Fruit fly (Drosophila melanogaster): ENCODE measurements around the gene RPA2.

Gene RPA2

dm6 chr2L:20950421-20951108 is 24.6 kb upstream of the RPA2 start:
- no peak for TF ChIP-seq tj (GFP tag; optimal IDR thresholded peaks at IDR 0.05)
- TF ChIP-seq Mnt (GFP tag; optimal IDR thresholded peaks at IDR 0.05), result no peak
- no peak for TF ChIP-seq kay (GFP tag; ENCODE audit: borderline replicate concordance)
- TF ChIP-seq CG12768 (GFP tag; optimal IDR thresholded peaks at IDR 0.05), result no peak
- TF ChIP-seq bab1 (GFP tag; optimal IDR thresholded peaks at IDR 0.05), result no peak
- TF ChIP-seq cnc (optimal IDR thresholded peaks at IDR 0.05), result no peak
- TF ChIP-seq CG33017 (tag; optimal IDR thresholded peaks at IDR 0.05), result no peak
- TF ChIP-seq Clk (GFP tag; optimal IDR thresholded peaks at IDR 0.05), result no peak
- no peak for TF ChIP-seq pad (GFP tag; optimal IDR thresholded peaks at IDR 0.05)
- no peak for TF ChIP-seq ovo (GFP tag; optimal IDR thresholded peaks at IDR 0.05)
- no peak for TF ChIP-seq toe (GFP tag; optimal IDR thresholded peaks at IDR 0.05)
- no peak for TF ChIP-seq CG7045 (GFP tag; optimal IDR thresholded peaks at IDR 0.05)
- TF ChIP-seq Hr96 (GFP tag; optimal IDR thresholded peaks at IDR 0.05), result no peak
- no peak for TF ChIP-seq CG14711 (tag; optimal IDR thresholded peaks at IDR 0.05)
- TF ChIP-seq Crg-1 (GFP tag; optimal IDR thresholded peaks at IDR 0.05), result no peak

DNA sequence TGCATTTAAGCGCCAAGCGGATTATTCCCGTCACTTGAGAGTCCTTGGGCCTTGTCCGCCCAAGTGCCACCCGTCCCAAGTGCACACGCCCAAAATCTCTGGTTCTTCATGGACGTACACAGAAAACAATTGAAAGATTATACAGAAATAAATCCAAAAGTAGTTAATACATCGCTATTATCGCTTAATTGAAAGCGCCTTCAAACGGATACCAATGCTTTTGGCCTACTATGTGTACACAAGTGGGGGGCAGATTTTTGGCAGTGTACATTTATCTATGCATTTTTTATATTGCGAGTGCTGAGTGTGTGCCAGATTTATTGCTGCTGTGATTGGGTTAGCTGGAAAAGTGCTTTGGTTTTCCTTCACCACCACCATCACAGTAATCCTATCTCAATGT is 22.7 kb upstream of the RPA2 start:
- TF ChIP-seq CG33017 (tag; optimal IDR thresholded peaks at IDR 0.05) (no peak), Clk (GFP tag; optimal IDR thresholded peaks at IDR 0.05) (no peak), CG7045 (GFP tag; optimal IDR thresholded peaks at IDR 0.05) (no peak), tj (GFP tag; optimal IDR thresholded peaks at IDR 0.05) (no peak), Mnt (GFP tag; optimal IDR thresholded peaks at IDR 0.05) (no peak), cnc (optimal IDR thresholded peaks at IDR 0.05) (no peak), ovo (GFP tag; optimal IDR thresholded peaks at IDR 0.05) (no peak), Hr96 (GFP tag; optimal IDR thresholded peaks at IDR 0.05) (no peak)

- TF ChIP-seq pad (GFP tag; optimal IDR thresholded peaks at IDR 0.05), result no peak
- no peak for TF ChIP-seq kay (GFP tag; ENCODE audit: borderline replicate concordance)
- no peak for TF ChIP-seq bab1 (GFP tag; optimal IDR thresholded peaks at IDR 0.05)
- TF ChIP-seq CG33017 (tag; optimal IDR thresholded peaks at IDR 0.05), result no peak
- no peak for TF ChIP-seq CG14711 (tag; optimal IDR thresholded peaks at IDR 0.05)
- no peak for TF ChIP-seq cnc (optimal IDR thresholded peaks at IDR 0.05)
- TF ChIP-seq Mnt (GFP tag; optimal IDR thresholded peaks at IDR 0.05), result no peak
- TF ChIP-seq CG7045 (GFP tag; optimal IDR thresholded peaks at IDR 0.05), result no peak
- no peak for TF ChIP-seq Clk (GFP tag; optimal IDR thresholded peaks at IDR 0.05)
- TF ChIP-seq CG7101 (tag; optimal IDR thresholded peaks at IDR 0.05), result no peak
- no peak for TF ChIP-seq CG1620 (GFP tag; optimal IDR thresholded peaks at IDR 0.05)
Measured at dm6 chr2L:20944886-20945558, 19.1 kb upstream of the RPA2 start.

dm6 chr2L:20944342-20944741 is 18.4 kb upstream of the RPA2 start:
- TF ChIP-seq toe (GFP tag; optimal IDR thresholded peaks at IDR 0.05) (no peak), cic (GFP tag; optimal IDR thresholded peaks at IDR 0.05) (no peak), CG12768 (GFP tag; optimal IDR thresholded peaks at IDR 0.05) (no peak), tj (GFP tag; optimal IDR thresholded peaks at IDR 0.05) (no peak), CG1620 (GFP tag; optimal IDR thresholded peaks at IDR 0.05) (no peak), Clk (GFP tag; optimal IDR thresholded peaks at IDR 0.05) (no peak)

DNA sequence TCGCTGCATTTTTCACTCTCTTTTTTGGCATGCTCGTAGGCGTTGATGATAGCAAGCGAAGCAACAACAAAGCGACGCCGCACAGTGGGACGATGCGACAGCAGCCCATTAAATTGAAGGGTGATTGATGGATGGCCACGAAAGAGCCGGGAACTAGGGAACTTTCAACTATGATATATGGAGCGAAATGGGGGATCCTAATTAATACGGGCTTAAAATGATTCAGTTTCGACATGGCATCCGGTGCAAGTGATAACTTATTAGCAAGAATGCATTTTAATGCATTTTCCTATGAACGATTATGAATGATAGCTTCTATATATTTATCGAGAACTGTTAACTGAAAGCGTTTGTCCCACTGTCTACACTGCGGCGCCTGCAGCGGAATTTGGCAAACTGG is 17.2 kb upstream of the RPA2 start:
- TF ChIP-seq CG5204 (GFP tag; optimal IDR thresholded peaks at IDR 0.05) (no peak), cic (GFP tag; optimal IDR thresholded peaks at IDR 0.05) (no peak), CG7045 (GFP tag; optimal IDR thresholded peaks at IDR 0.05) (no peak), CG1620 (GFP tag; optimal IDR thresholded peaks at IDR 0.05) (no peak), CG33017 (tag; optimal IDR thresholded peaks at IDR 0.05) (no peak), CG14711 (tag; optimal IDR thresholded peaks at IDR 0.05) (no peak), Crg-1 (GFP tag; optimal IDR thresholded peaks at IDR 0.05) (no peak)

DNA sequence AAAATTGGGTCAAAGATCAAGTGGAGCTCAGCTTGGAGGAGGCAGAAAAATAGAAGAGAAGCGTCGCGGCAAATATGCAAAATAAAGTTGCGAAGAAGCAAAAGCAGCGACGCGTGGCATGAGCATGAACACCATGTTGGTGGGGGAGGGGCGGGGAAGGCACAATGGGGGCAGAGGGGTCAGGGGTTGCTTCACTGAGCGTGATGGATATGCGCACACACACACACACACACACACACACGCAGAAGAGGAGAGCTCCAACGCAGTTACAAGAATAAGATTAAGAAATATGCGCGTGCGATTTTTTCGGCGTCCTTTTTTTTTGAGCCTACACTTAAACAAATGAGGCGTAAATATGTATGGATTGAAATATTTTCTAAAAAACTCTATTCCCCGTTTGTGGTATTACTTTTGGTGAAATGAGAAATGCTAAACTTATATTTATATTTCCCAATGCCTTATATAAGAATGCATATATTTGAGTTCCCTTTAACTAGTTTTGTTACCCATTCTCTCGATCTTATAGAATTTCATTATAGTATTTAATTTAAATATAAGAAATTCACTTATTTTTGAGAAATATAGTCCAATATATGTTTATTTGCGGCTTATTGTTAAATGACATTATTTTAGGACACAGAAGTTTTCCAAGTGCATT is 16.4 kb upstream of the RPA2 start:
- no peak for TF ChIP-seq Hr96 (GFP tag; optimal IDR thresholded peaks at IDR 0.05)
- TF ChIP-seq Mnt (GFP tag; optimal IDR thresholded peaks at IDR 0.05), result no peak
- TF ChIP-seq toe (GFP tag; optimal IDR thresholded peaks at IDR 0.05), result no peak
- TF ChIP-seq ovo (GFP tag; optimal IDR thresholded peaks at IDR 0.05), result no peak
- TF ChIP-seq cic (GFP tag; optimal IDR thresholded peaks at IDR 0.05), result no peak
- TF ChIP-seq CG33017 (tag; optimal IDR thresholded peaks at IDR 0.05), result no peak
- TF ChIP-seq CG11617 (GFP tag; optimal IDR thresholded peaks at IDR 0.05), result no peak
- no peak for TF ChIP-seq bab1 (GFP tag; optimal IDR thresholded peaks at IDR 0.05)
- no peak for TF ChIP-seq kay (GFP tag; ENCODE audit: borderline replicate concordance)
- no peak for TF ChIP-seq CG7045 (GFP tag; optimal IDR thresholded peaks at IDR 0.05)
- TF ChIP-seq CG12768 (GFP tag; optimal IDR thresholded peaks at IDR 0.05), result no peak
- TF ChIP-seq CG1620 (GFP tag; optimal IDR thresholded peaks at IDR 0.05), result no peak
- TF ChIP-seq Clk (GFP tag; optimal IDR thresholded peaks at IDR 0.05), result no peak
- no peak for TF ChIP-seq pad (GFP tag; optimal IDR thresholded peaks at IDR 0.05)
- TF ChIP-seq CG7101 (tag; optimal IDR thresholded peaks at IDR 0.05), result no peak
- TF ChIP-seq CG14711 (tag; optimal IDR thresholded peaks at IDR 0.05), result no peak
- no peak for TF ChIP-seq tj (GFP tag; optimal IDR thresholded peaks at IDR 0.05)
- TF ChIP-seq Crg-1 (GFP tag; optimal IDR thresholded peaks at IDR 0.05), result no peak
